Fruit fly (Drosophila melanogaster): Measurements from ENCODE around the gene sba.
A peak's percentile ranks its signal among the peaks of the same experiment; 100 is the strongest.

Gene sba

dm6 chr3R:23958091-23958838, 35.5 kb upstream of the sba start, which contains the start of the genes GluProRS and AP-1sigma (continued):
- TF ChIP-seq ind (GFP tag; optimal IDR thresholded peaks at IDR 0.05), result peak; percentile 94
- TF ChIP-seq abd-A (tag; optimal IDR thresholded peaks at IDR 0.05), result no peak
- peak; percentile 91 for TF ChIP-seq CG12769 (tag; optimal IDR thresholded peaks at IDR 0.05)
- peak; percentile 85 for TF ChIP-seq CG4328 (GFP tag; optimal IDR thresholded peaks at IDR 0.05)
- TF ChIP-seq CG13287 (GFP tag; IDR thresholded peaks at IDR 0.05; ENCODE audit: partially characterized antibody), result peak; percentile 96
- peak; percentile 93 for TF ChIP-seq CG12391 (tag; optimal IDR thresholded peaks at IDR 0.05)
- peak; percentile 89 for TF ChIP-seq CG7839 (tag; optimal IDR thresholded peaks at IDR 0.05)
- peak; percentile 74 for TF ChIP-seq Antp (GFP tag; optimal IDR thresholded peaks at IDR 0.05)
- TF ChIP-seq Drgx (GFP tag; IDR thresholded peaks at IDR 0.05), result peak; percentile 92
- peak; percentile 94 for TF ChIP-seq CG12659 (GFP tag; optimal IDR thresholded peaks at IDR 0.05)
- TF ChIP-seq H2.0 (GFP tag; IDR thresholded peaks at IDR 0.05), result peak; percentile 97
- peak; percentile 32 for TF ChIP-seq CG31365 (tag; optimal IDR thresholded peaks at IDR 0.05)
- TF ChIP-seq lbe (GFP tag; optimal IDR thresholded peaks at IDR 0.05), result peak; percentile 81
- TF ChIP-seq vfl (GFP tag; optimal IDR thresholded peaks at IDR 0.05), result peak; percentile 89
- peak; percentile 88 for TF ChIP-seq CG30431 (GFP tag; optimal IDR thresholded peaks at IDR 0.05)
- TF ChIP-seq CG12942 (GFP tag; optimal IDR thresholded peaks at IDR 0.05), result peak; percentile 92
- TF ChIP-seq sug (tag; optimal IDR thresholded peaks at IDR 0.05), result peak; percentile 89
- TF ChIP-seq mld (GFP tag; IDR thresholded peaks at IDR 0.05; ENCODE audit: partially characterized antibody), result peak; percentile 86; the same call in 2 of the 3 replicates
- TF ChIP-seq chinmo (GFP tag; IDR thresholded peaks at IDR 0.05; ENCODE audit: partially characterized antibody), result peak; percentile 96
- TF ChIP-seq Mrtf (GFP tag; IDR thresholded peaks at IDR 0.05), result peak; percentile 95
- peak; percentile 48 for TF ChIP-seq CG3163 (GFP tag; optimal IDR thresholded peaks at IDR 0.05)
- peak; percentile 30 for TF ChIP-seq NC2α (GFP tag; optimal IDR thresholded peaks at IDR 0.05)
- TF ChIP-seq CG11560 (tag; IDR thresholded peaks at IDR 0.05), result peak; percentile 87
- TF ChIP-seq zen2 (GFP tag; IDR thresholded peaks at IDR 0.05; ENCODE audit: partially characterized antibody), result peak; percentile 72; the same call in 1 of the 3 replicates
- TF ChIP-seq Neu2 (GFP tag; optimal IDR thresholded peaks at IDR 0.05; ENCODE audit: borderline replicate concordance), result no peak
- TF ChIP-seq Chrac-16 (GFP tag; optimal IDR thresholded peaks at IDR 0.05), result peak; percentile 92
- peak; percentile 95 for TF ChIP-seq CG17328 (GFP tag; IDR thresholded peaks at IDR 0.05)
- TF ChIP-seq otp (GFP tag; IDR thresholded peaks at IDR 0.05), result peak; percentile 93
- peak; percentile 58 for TF ChIP-seq p53 (GFP tag; optimal IDR thresholded peaks at IDR 0.05)
- TF ChIP-seq CG16815 (GFP tag; optimal IDR thresholded peaks at IDR 0.05), result peak; percentile 91
- peak; percentile 75 for TF ChIP-seq CG10462 (GFP tag; optimal IDR thresholded peaks at IDR 0.05)
- TF ChIP-seq CG6272 (GFP tag; IDR thresholded peaks at IDR 0.05), result peak; percentile 95
- TF ChIP-seq usp (GFP tag; optimal IDR thresholded peaks at IDR 0.05), result no peak
- peak; percentile 82 for TF ChIP-seq CG10267 (tag; optimal IDR thresholded peaks at IDR 0.05)
- no peak for TF ChIP-seq pita (GFP tag; optimal IDR thresholded peaks at IDR 0.05)
- TF ChIP-seq Deaf1 (tag; optimal IDR thresholded peaks at IDR 0.05), result peak; percentile 65
- TF ChIP-seq Dip2 (GFP tag; IDR thresholded peaks at IDR 0.05), result peak; percentile 32; the same call in 1 of the 2 replicates
- TF ChIP-seq gfzf (GFP tag; optimal IDR thresholded peaks at IDR 0.05), result no peak
- peak; percentile 82 for TF ChIP-seq CG31388 (GFP tag; optimal IDR thresholded peaks at IDR 0.05)
- peak; percentile 96 for TF ChIP-seq CG8765 (GFP tag; IDR thresholded peaks at IDR 0.05)
- peak; percentile 87 for TF ChIP-seq Poxn (GFP tag; IDR thresholded peaks at IDR 0.05)
- TF ChIP-seq Dref (GFP tag; IDR thresholded peaks at IDR 0.05), result peak; percentile 45
- peak; percentile 69 for TF ChIP-seq CG8478 (optimal IDR thresholded peaks at IDR 0.05)
- peak; percentile 96 for TF ChIP-seq CG4707 (GFP tag; optimal IDR thresholded peaks at IDR 0.05)
- peak; percentile 84 for TF ChIP-seq CG10979 (tag; optimal IDR thresholded peaks at IDR 0.05)
- TF ChIP-seq CG10274 (GFP tag; optimal IDR thresholded peaks at IDR 0.05), result peak; percentile 56
- no peak for TF ChIP-seq CG6854 (GFP tag; optimal IDR thresholded peaks at IDR 0.05)
- peak; percentile 97 for TF ChIP-seq CG11247 (GFP tag; IDR thresholded peaks at IDR 0.05)
- TF ChIP-seq CG4360 (GFP tag; IDR thresholded peaks at IDR 0.05), result peak; percentile 78
- TF ChIP-seq CG12236 (GFP tag; optimal IDR thresholded peaks at IDR 0.05), result peak; percentile 46

Data from whole organism, embryonic.